Fruit fly (Drosophila melanogaster) whole organism, embryonic: ENCODE measurements around the gene CG10254.

Source experiments
- Aef1 ChIP-seq: fragments of 200-800 bp; sonication (Bioruptor generic); IDR thresholded peaks from 3 replicates; pipeline ENCODE4 v1.3.6; 2022; ENCODE audit warnings: missing biosample characterization, missing genetic modification characterization
- CG1024 ChIP-seq: fragments of 200-800 bp; sonication (Bioruptor generic); IDR thresholded peaks from 2 replicates; pipeline ENCODE4 v1.3.6; 2022; ENCODE audit warnings: missing biosample characterization, missing genetic modification characterization
- CG11695 ChIP-seq: fragments of 200-800 bp; sonication (Bioruptor generic); IDR thresholded peaks from 3 replicates; pipeline ENCODE4 v1.3.6; 2022; ENCODE audit warnings: missing biosample characterization, missing genetic modification characterization
- CG12104 ChIP-seq: fragments of 200-800 bp; sonication (Bioruptor generic); optimal IDR thresholded peaks from 3 replicates; lab custom pipeline; 2016; ENCODE audit warnings: missing biosample characterization, missing genetic modification characterization
- CG15514 ChIP-seq: fragments of 200-800 bp; sonication (Bioruptor generic); optimal IDR thresholded peaks from 3 replicates; lab custom pipeline; 2017; ENCODE audit warnings: missing biosample characterization, missing genetic modification characterization, mild to moderate bottlenecking, moderate library complexity, missing genetic modification reagents
- CG16779 ChIP-seq: fragments of 200-800 bp; sonication (Bioruptor generic); IDR thresholded peaks from 2 replicates; pipeline ENCODE4 v1.3.6; 2022; ENCODE audit warnings: missing biosample characterization, missing genetic modification characterization
- CG16813 ChIP-seq: fragments of 200-800 bp; sonication (Bioruptor generic); IDR thresholded peaks from 3 replicates; pipeline ENCODE4 v1.3.6; 2022; ENCODE audit warnings: missing biosample characterization, missing genetic modification characterization; ENCODE audit not compliant: partially characterized antibody
- CG17912 ChIP-seq: fragments of 200-800 bp; sonication (Bioruptor generic); optimal IDR thresholded peaks from 2 replicates; lab custom pipeline; 2018; ENCODE audit warnings: missing biosample characterization, mild to moderate bottlenecking, missing genetic modification characterization
- CG2202 ChIP-seq: fragments of 200-800 bp; sonication (Bioruptor generic); optimal IDR thresholded peaks from 2 replicates; lab custom pipeline; 2018; ENCODE audit warnings: missing biosample characterization, mild to moderate bottlenecking, missing genetic modification characterization
- CG34422 ChIP-seq: fragments of 200-800 bp; sonication (Bioruptor generic); IDR thresholded peaks from 3 replicates; pipeline ENCODE4 v1.3.6; 2022; ENCODE audit warnings: missing biosample characterization, missing genetic modification characterization
- CG4424 ChIP-seq: fragments of 200-800 bp; sonication (Bioruptor generic); optimal IDR thresholded peaks from 3 replicates; lab custom pipeline; 2016; ENCODE audit warnings: missing biosample characterization, missing genetic modification characterization
- CG5180 ChIP-seq: fragments of 200-800 bp; sonication (Bioruptor generic); optimal IDR thresholded peaks from 3 replicates; lab custom pipeline; 2017; ENCODE audit warnings: missing biosample characterization, missing genetic modification characterization, mild to moderate bottlenecking, moderate library complexity, missing genetic modification reagents
- CG5245 ChIP-seq: fragments of 200-800 bp; sonication (Bioruptor generic); optimal IDR thresholded peaks from 3 replicates; lab custom pipeline; 2016; ENCODE audit warnings: missing biosample characterization, missing genetic modification characterization
- CG7786 ChIP-seq: fragments of 200-800 bp; sonication (Bioruptor generic); optimal IDR thresholded peaks from 2 replicates; lab custom pipeline; 2016; ENCODE audit warnings: missing biosample characterization, missing genetic modification characterization
- CG7963 ChIP-seq: fragments of 200-800 bp; sonication (Bioruptor generic); IDR thresholded peaks from 3 replicates; pipeline ENCODE4 v1.3.6; 2022; ENCODE audit warnings: missing biosample characterization, missing genetic modification characterization; ENCODE audit not compliant: partially characterized antibody
- CG7987 ChIP-seq: fragments of 200-800 bp; sonication (Bioruptor generic); optimal IDR thresholded peaks from 2 replicates; lab custom pipeline; 2018; ENCODE audit warnings: missing biosample characterization, mild to moderate bottlenecking, missing genetic modification characterization, moderate library complexity
- CG8924 ChIP-seq: fragments of 200-800 bp; optimal IDR thresholded peaks from 3 replicates; lab custom pipeline; 2019; ENCODE audit warnings: missing biosample characterization, mild to moderate bottlenecking, missing genetic modification characterization, moderate library complexity
- CG9932 ChIP-seq: fragments of 200-800 bp; sonication (Bioruptor generic); IDR thresholded peaks from 2 replicates; pipeline ENCODE4 v1.3.6; 2022; ENCODE audit warnings: missing biosample characterization, missing genetic modification characterization
- Dip2 ChIP-seq: fragments of 200-800 bp; sonication (Bioruptor generic); IDR thresholded peaks from 2 replicates; pipeline ENCODE4 v1.3.6; 2022; ENCODE audit warnings: missing biosample characterization, missing genetic modification characterization
- Eip74EF ChIP-seq, 2 experiments: fragments of 200-800 bp in 1 of 2; fragments of >200 bp in 1 of 2; sonication (Bioruptor generic) in 1 of 2; optimal IDR thresholded peaks; 2 replicates each; lab custom pipeline; 2017 to 2019; ENCODE audit warnings: missing biosample characterization in 2 of 2, missing genetic modification characterization in 2 of 2, mild to moderate bottlenecking in 1 of 2, moderate library complexity in 1 of 2
- Fer1 ChIP-seq: fragments of 200-800 bp; sonication (Bioruptor generic); optimal IDR thresholded peaks from 2 replicates; lab custom pipeline; 2017; ENCODE audit warnings: missing biosample characterization, mild to moderate bottlenecking, missing genetic modification characterization
- H15 ChIP-seq: fragments of 200-800 bp; sonication (Bioruptor generic); IDR thresholded peaks from 3 replicates; pipeline ENCODE4 v1.3.6; 2022; ENCODE audit warnings: missing biosample characterization, missing genetic modification characterization
- HLHmδ ChIP-seq: fragments of 200-800 bp; sonication (Bioruptor generic); optimal IDR thresholded peaks from 2 replicates; lab custom pipeline; 2018; ENCODE audit warnings: missing biosample characterization, mild to moderate bottlenecking, missing genetic modification characterization, moderate library complexity
- Hey ChIP-seq: fragments of 200-800 bp; sonication (Bioruptor generic); optimal IDR thresholded peaks from 3 replicates; lab custom pipeline; 2018; ENCODE audit warnings: missing biosample characterization, mild to moderate bottlenecking, missing genetic modification characterization
- MTF-1 ChIP-seq: fragments of 200-800 bp; sonication (Bioruptor generic); optimal IDR thresholded peaks from 2 replicates; lab custom pipeline; 2018; ENCODE audit warnings: missing biosample characterization, mild to moderate bottlenecking, missing genetic modification characterization, borderline replicate concordance
- Mad ChIP-seq: fragments of 200-800 bp; sonication (Bioruptor generic); optimal IDR thresholded peaks from 2 replicates; lab custom pipeline; 2016; ENCODE audit warnings: missing biosample characterization, missing genetic modification characterization
- Med ChIP-seq: fragments of 200-800 bp; sonication (Bioruptor generic); peaks from one replicate; lab custom pipeline; 2016; ENCODE audit warnings: missing biosample characterization, missing genetic modification characterization, mild to moderate bottlenecking, inconsistent platforms, moderate library complexity
- Rx ChIP-seq: fragments of 200-800 bp; sonication (Bioruptor generic); IDR thresholded peaks from 2 replicates; pipeline ENCODE4 v1.3.6; 2022; ENCODE audit warnings: missing biosample characterization, missing genetic modification characterization
- TFAM ChIP-seq: fragments of 200-800 bp; sonication (Bioruptor generic); optimal IDR thresholded peaks from 2 replicates; lab custom pipeline; 2017; ENCODE audit warnings: missing biosample characterization, missing genetic modification characterization, inconsistent platforms
- Usf ChIP-seq: fragments of 200-800 bp; sonication (Bioruptor generic); optimal IDR thresholded peaks from 2 replicates; lab custom pipeline; 2017; ENCODE audit warnings: missing genotype, missing biosample characterization, missing genetic modification characterization
- bab2 ChIP-seq: fragments of 200-800 bp; sonication (Bioruptor generic); optimal IDR thresholded peaks from 2 replicates; lab custom pipeline; 2016; ENCODE audit warnings: missing biosample characterization, missing genetic modification characterization
- cas ChIP-seq: fragments of 200-800 bp; sonication (Bioruptor generic); IDR thresholded peaks from 2 replicates; pipeline ENCODE4 v1.3.6; 2022; ENCODE audit warnings: missing biosample characterization, missing genetic modification characterization
- chinmo ChIP-seq: fragments of 200-800 bp; sonication (Bioruptor generic); IDR thresholded peaks from 4 replicates; pipeline ENCODE4 v1.3.6; 2022; ENCODE audit warnings: missing biosample characterization, missing genetic modification characterization; ENCODE audit not compliant: partially characterized antibody
- chm ChIP-seq: fragments of 200-800 bp; sonication (Bioruptor generic); IDR thresholded peaks from 2 replicates; pipeline ENCODE4 v1.3.6; 2022; ENCODE audit warnings: missing biosample characterization, missing genetic modification characterization
- ci ChIP-seq: fragments of 200-800 bp; sonication (Bioruptor generic); IDR thresholded peaks from 3 replicates; pipeline ENCODE4 v1.3.6; 2022; ENCODE audit warnings: missing biosample characterization, missing genetic modification characterization
- disco-r ChIP-seq: fragments of 200-800 bp; sonication (Bioruptor generic); optimal IDR thresholded peaks from 2 replicates; lab custom pipeline; 2016; ENCODE audit warnings: missing biosample characterization, missing genetic modification characterization
- dmrt11E ChIP-seq: fragments of 200-800 bp; sonication (Bioruptor generic); optimal IDR thresholded peaks from 3 replicates; lab custom pipeline; 2018; ENCODE audit warnings: missing biosample characterization, mild to moderate bottlenecking, missing genetic modification characterization, moderate library complexity
- fd102C ChIP-seq: fragments of 200-800 bp; sonication (Bioruptor generic); optimal IDR thresholded peaks from 2 replicates; lab custom pipeline; 2018; ENCODE audit warnings: missing biosample characterization, mild to moderate bottlenecking, missing genetic modification characterization, moderate library complexity
- fu2 ChIP-seq: fragments of 200-800 bp; sonication (Bioruptor generic); optimal IDR thresholded peaks from 2 replicates; lab custom pipeline; 2016; ENCODE audit warnings: missing biosample characterization, missing genetic modification characterization
- h ChIP-seq: fragments of >200 bp; optimal IDR thresholded peaks from 2 replicates; lab custom pipeline; 2017
- maf-S ChIP-seq: fragments of 200-800 bp; sonication (Bioruptor generic); optimal IDR thresholded peaks from 2 replicates; lab custom pipeline; 2016; ENCODE audit warnings: missing biosample characterization, missing genetic modification characterization
- onecut ChIP-seq: fragments of 200-800 bp; sonication (Bioruptor generic); IDR thresholded peaks from 2 replicates; pipeline ENCODE4 v1.3.6; 2022; ENCODE audit warnings: missing biosample characterization, missing genetic modification characterization
- run ChIP-seq: fragments of 200-800 bp; sonication (Bioruptor generic); optimal IDR thresholded peaks from 3 replicates; lab custom pipeline; 2018; ENCODE audit warnings: missing biosample characterization, mild to moderate bottlenecking, missing genetic modification characterization
- sens ChIP-seq: fragments of 200-800 bp; sonication (Bioruptor generic); peaks from one replicate; lab custom pipeline; 2016; ENCODE audit warnings: missing biosample characterization, missing genetic modification characterization
- slbo ChIP-seq: fragments of 200-800 bp; sonication (Bioruptor generic); IDR thresholded peaks from 2 replicates; pipeline ENCODE4 v1.3.6; 2022; ENCODE audit warnings: missing biosample characterization, missing genetic modification characterization
- slp2 ChIP-seq: fragments of 200-800 bp; sonication (Bioruptor generic); optimal IDR thresholded peaks from 2 replicates; lab custom pipeline; 2016; ENCODE audit warnings: missing biosample characterization, missing genetic modification characterization
- tap ChIP-seq: fragments of 200-800 bp; optimal IDR thresholded peaks from 3 replicates; lab custom pipeline; 2019; ENCODE audit warnings: missing biosample characterization, mild to moderate bottlenecking, missing genetic modification characterization, moderate library complexity
- tgo ChIP-seq: fragments of 200-800 bp; sonication (Bioruptor generic); IDR thresholded peaks from 3 replicates; pipeline ENCODE4 v1.3.6; 2022; ENCODE audit warnings: missing biosample characterization, missing genetic modification characterization
- tin ChIP-seq: fragments of 200-800 bp; sonication (Bioruptor generic); optimal IDR thresholded peaks from 3 replicates; lab custom pipeline; 2016; ENCODE audit warnings: missing biosample characterization, missing genetic modification characterization

CG10254 gene

DNA sequence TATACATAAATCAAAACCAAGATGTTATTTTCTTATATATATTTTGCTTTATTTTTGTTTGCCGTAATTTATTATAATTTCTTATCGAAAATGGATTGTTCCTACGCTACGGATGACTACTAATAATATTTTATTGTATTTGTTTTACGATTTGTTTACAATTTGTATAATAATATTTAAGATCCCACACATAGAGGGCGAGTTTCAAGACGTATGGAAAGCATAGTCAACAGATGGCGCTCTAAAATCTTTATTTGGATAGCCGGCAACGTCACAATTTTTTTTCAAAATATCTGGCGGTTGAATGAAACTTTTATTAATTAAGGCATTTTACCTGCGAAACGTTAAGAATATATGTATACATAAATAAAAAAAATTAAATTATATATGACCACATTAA lies 27.2 kb upstream of the CG10254 start (continued):
- TF ChIP-seq CG4424 (GFP tag; lab: Kevin White, UChicago) (peak; percentile 22), fd102C (GFP tag; lab: Kevin White, UChicago) (no peak), CG12104 (no peak), onecut (GFP tag; lab: Robert Waterston, UW) (peak; percentile 22; the same call in 1 of the 2 replicates), CG1024 (GFP tag; lab: Robert Waterston, UW) (no peak; the same call in 1 of the 2 replicates), Rx (GFP tag; lab: Robert Waterston, UW) (no peak), HLHmδ (GFP tag; lab: Kevin White, UChicago) (no peak), tin (GFP tag; lab: Kevin White, UChicago) (no peak), ci (GFP tag; lab: Robert Waterston, UW) (0 out of 3 replicates have a peak, but pooled peaks have one; percentile 26), CG15514 (GFP tag; lab: Kevin White, UChicago) (peak; percentile 34), TFAM (GFP tag; lab: Kevin White, UChicago) (no peak), CG9932 (GFP tag; lab: Robert Waterston, UW) (peak; percentile 50), CG8924 (tag; lab: Kevin White, UChicago) (peak; percentile 12), slbo (peak; percentile 56), CG7786 (GFP tag; lab: Kevin White, UChicago) (no peak), CG16779 (GFP tag; lab: Robert Waterston, UW) (no peak), Mad (GFP tag; lab: Kevin White, UChicago) (no peak), Eip74EF (GFP tag; optimal IDR thresholded peaks at IDR 0.05; lab: Kevin White, UChicago) (no peak), fu2 (GFP tag; lab: Kevin White, UChicago) (no peak), H15 (GFP tag; lab: Robert Waterston, UW) (no peak), chinmo (GFP tag; lab: Robert Waterston, UW) (no peak), sens (no peak), Med (GFP tag; lab: Kevin White, UChicago) (peak; percentile 75), cas (GFP tag; lab: Robert Waterston, UW) (no peak), CG17912 (GFP tag; lab: Kevin White, UChicago) (peak; percentile 55), slp2 (GFP tag; lab: Kevin White, UChicago) (no peak), tap (peak; percentile 22), CG5180 (GFP tag; lab: Kevin White, UChicago) (no peak), tgo (GFP tag; lab: Robert Waterston, UW) (no peak), CG34422 (GFP tag; lab: Robert Waterston, UW) (no peak), bab2 (GFP tag; lab: Kevin White, UChicago) (no peak), h (lab: Kevin White, UChicago) (no peak), Usf (GFP tag; lab: Kevin White, UChicago) (no peak), CG5245 (GFP tag; lab: Kevin White, UChicago) (peak; percentile 36), CG7987 (GFP tag; lab: Kevin White, UChicago) (peak; percentile 34), CG2202 (tag; lab: Kevin White, UChicago) (no peak), dmrt11E (tag; lab: Kevin White, UChicago) (no peak), Fer1 (GFP tag; lab: Kevin White, UChicago) (no peak), Dip2 (GFP tag; lab: Robert Waterston, UW) (peak; percentile 98), CG7963 (no peak), CG11695 (no peak), maf-S (GFP tag; lab: Kevin White, UChicago) (peak; percentile 9), Hey (tag; lab: Kevin White, UChicago) (no peak), Aef1 (GFP tag; lab: Robert Waterston, UW) (no peak), disco-r (GFP tag; lab: Kevin White, UChicago) (no peak), CG16813 (GFP tag; lab: Robert Waterston, UW) (no peak), chm (GFP tag; lab: Robert Waterston, UW) (no peak), MTF-1 (GFP tag; lab: Kevin White, UChicago) (no peak), run (tag; lab: Kevin White, UChicago) (no peak)
